Fruit fly (Drosophila melanogaster) Kc167 (cell line): ENCODE measurements around the gene CG9981.

Source experiments
- Myc ChIP-seq: fragments of >200 bp; optimal IDR thresholded peaks from 2 replicates; lab custom pipeline; 2017; ENCODE audit warnings: missing external identifiers
- Sin3A ChIP-seq: fragments of >200 bp; optimal IDR thresholded peaks from 2 replicates; lab custom pipeline; 2018; ENCODE audit warnings: missing external identifiers
- h ChIP-seq: fragments of >200 bp; optimal IDR thresholded peaks from 3 replicates; lab custom pipeline; 2018; ENCODE audit warnings: missing external identifiers
- insv ChIP-seq: fragments of >200 bp; optimal IDR thresholded peaks from 3 replicates; lab custom pipeline; 2018; ENCODE audit warnings: missing external identifiers
- psq ChIP-seq: fragments of >200 bp; optimal IDR thresholded peaks from 2 replicates; lab custom pipeline; 2017; ENCODE audit warnings: missing external identifiers
- ttk ChIP-seq: sonication (Bioruptor generic); optimal IDR thresholded peaks from 2 replicates; lab custom pipeline; 2017; ENCODE audit warnings: missing external identifiers

dm6 chrX:16427786-16428400, 23.0 kb upstream of the CG9981 start:
- TF ChIP-seq h (lab: Kevin White, UChicago): no peak
- TF ChIP-seq psq (lab: Kevin White, UChicago): no peak
- TF ChIP-seq insv (lab: Kevin White, UChicago): no peak
- TF ChIP-seq Myc (lab: Kevin White, UChicago): no peak
- TF ChIP-seq Sin3A (lab: Kevin White, UChicago): no peak
- TF ChIP-seq ttk (lab: Kevin White, UChicago): no peak
